Fruit fly (Drosophila melanogaster): ENCODE results near the gene CG4611.

CG4611 gene

DNA sequence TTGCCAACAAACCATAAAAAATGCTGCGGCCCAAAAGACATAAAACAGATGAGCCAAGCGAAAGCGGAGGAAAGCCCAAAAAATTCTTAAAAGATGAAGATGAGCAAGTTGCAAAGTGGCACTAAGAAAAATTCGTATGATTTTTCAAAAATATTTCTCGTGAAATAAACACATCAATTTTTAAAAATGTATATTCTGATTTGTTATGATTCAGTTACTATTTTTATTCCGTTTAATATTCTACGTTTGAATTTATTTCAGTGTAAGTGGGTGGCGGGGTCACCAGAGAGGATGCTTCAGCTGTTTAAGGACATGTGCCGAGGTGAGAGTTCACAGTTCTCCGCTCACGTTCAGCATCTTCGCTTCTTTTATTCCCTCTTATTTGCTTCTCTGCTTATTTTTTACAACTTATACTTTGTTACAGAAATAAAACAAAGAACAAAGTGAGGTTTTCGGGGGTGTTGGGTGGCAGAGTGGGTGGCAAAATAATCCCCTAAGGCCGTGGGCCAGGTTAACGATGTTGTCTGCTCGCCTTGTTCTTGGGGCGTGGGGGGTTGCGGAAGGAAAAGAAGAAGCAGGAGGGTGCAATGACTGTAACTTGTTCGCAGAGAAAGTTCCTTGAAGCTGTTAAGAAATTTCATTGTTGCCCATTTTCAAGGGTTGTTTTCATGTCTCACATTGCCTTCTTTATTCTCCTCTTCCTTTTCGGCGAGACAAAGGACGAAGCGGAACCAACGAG, 46.2 kb downstream of the CG4611 start:
- TF ChIP-seq HLH106 (tag; optimal IDR thresholded peaks at IDR 0.05) = peak; percentile 16
- peak; percentile 32 for TF ChIP-seq ey (GFP tag; optimal IDR thresholded peaks at IDR 0.05)
- peak; percentile 40 for TF ChIP-seq fru (GFP tag; optimal IDR thresholded peaks at IDR 0.05)
- peak; percentile 27 for TF ChIP-seq OdsH (GFP tag; optimal IDR thresholded peaks at IDR 0.05)
- TF ChIP-seq Hnf4 (GFP tag; optimal IDR thresholded peaks at IDR 0.05) = peak; percentile 7
- no peak for TF ChIP-seq Myc (optimal IDR thresholded peaks at IDR 0.05)
- TF ChIP-seq Jra (GFP tag; optimal IDR thresholded peaks at IDR 0.05) = no peak
- TF ChIP-seq Dif (GFP tag; optimal IDR thresholded peaks at IDR 0.05; ENCODE audit: partially characterized antibody) = no peak
- peak; percentile 16 for TF ChIP-seq rgr (GFP tag; optimal IDR thresholded peaks at IDR 0.05)
- TF ChIP-seq br (GFP tag; optimal IDR thresholded peaks at IDR 0.05) = peak; percentile 7
- peak in 1 of 2 experiments; percentile 39 for TF ChIP-seq foxo (GFP tag; optimal IDR thresholded peaks at IDR 0.05)
- TF ChIP-seq h (GFP tag; optimal IDR thresholded peaks at IDR 0.05) = peak; percentile 23

DNA sequence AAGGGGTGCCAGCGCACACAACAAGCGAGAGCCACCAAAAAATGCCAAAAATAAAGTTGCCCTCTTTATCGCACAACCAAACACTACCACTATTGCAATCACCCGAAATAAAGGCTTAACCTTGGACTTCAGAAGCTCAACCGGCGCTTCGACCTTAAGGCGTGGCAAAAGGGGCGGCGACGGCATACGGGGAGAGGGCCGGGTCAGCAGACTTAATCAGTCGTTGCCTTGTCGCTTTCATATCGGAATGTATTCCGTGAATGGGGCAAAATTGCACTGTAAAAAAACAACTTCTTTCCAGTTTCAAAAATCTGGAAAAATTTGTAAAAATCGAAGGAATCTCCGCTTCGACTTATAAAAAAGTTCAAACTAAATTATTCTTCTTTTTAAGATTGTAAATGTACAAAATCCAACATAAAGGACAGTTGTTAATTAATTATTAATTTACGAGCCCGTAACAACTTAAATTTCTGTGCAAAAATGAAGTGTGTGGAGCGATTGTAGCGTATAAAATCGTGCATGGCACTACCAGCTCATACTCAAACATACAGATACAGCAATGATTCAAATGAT, 46.9 kb downstream of the CG4611 start:
- TF ChIP-seq CrebA (GFP tag; optimal IDR thresholded peaks at IDR 0.05; ENCODE audit: borderline replicate concordance) (no peak), sage (GFP tag; optimal IDR thresholded peaks at IDR 0.05) (peak; percentile 9), h (GFP tag; optimal IDR thresholded peaks at IDR 0.05) (peak; percentile 67), Rel (GFP tag; optimal IDR thresholded peaks at IDR 0.05) (no peak), Rel (tag; optimal IDR thresholded peaks at IDR 0.05) (peak; percentile 3), GATAd (GFP tag; optimal IDR thresholded peaks at IDR 0.05) (peak; percentile 7), woc (GFP tag; optimal IDR thresholded peaks at IDR 0.05) (no peak), ey (GFP tag; optimal IDR thresholded peaks at IDR 0.05) (peak; percentile 49), br (GFP tag; optimal IDR thresholded peaks at IDR 0.05) (peak; percentile 53), CG32264 (GFP tag; optimal IDR thresholded peaks at IDR 0.05) (peak; percentile 34), Hnf4 (GFP tag; optimal IDR thresholded peaks at IDR 0.05) (peak; percentile 27), jim (GFP tag; optimal IDR thresholded peaks at IDR 0.05) (no peak), OdsH (GFP tag; optimal IDR thresholded peaks at IDR 0.05) (peak; percentile 43), HLH106 (tag; optimal IDR thresholded peaks at IDR 0.05) (peak; percentile 33), dmrt93B (GFP tag; optimal IDR thresholded peaks at IDR 0.05) (peak; percentile 27), fru (GFP tag; optimal IDR thresholded peaks at IDR 0.05) (peak; percentile 37), Sp1 (GFP tag; optimal IDR thresholded peaks at IDR 0.05) (peak; percentile 47), rgr (GFP tag; optimal IDR thresholded peaks at IDR 0.05) (peak; percentile 70), N (GFP tag; optimal IDR thresholded peaks at IDR 0.05) (no peak), Vsx2 (GFP tag; optimal IDR thresholded peaks at IDR 0.05; ENCODE audit: partially characterized antibody) (no peak), Dif (GFP tag; optimal IDR thresholded peaks at IDR 0.05; ENCODE audit: partially characterized antibody) (peak; percentile 17), foxo (GFP tag; optimal IDR thresholded peaks at IDR 0.05) (peak in 1 of 2 experiments; percentile 23)

DNA sequence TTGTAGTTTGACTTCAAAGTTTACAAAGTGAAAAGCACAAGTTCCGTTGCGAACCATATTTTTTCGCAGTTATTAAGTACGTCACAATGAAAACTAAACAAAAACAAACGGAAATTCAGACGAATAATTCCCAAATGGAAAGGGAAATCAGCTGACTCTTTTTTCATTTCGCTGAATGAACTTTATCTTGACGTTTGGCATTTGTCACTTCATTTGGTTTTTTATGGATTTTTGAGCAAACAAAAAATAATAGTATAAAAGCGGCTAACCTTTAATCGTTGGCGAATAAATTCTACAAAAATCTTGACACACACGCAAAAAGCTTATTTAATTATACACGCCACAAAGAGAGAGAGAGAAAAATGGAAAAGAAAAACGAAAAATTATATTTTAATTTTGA, 47.5 kb downstream of the CG4611 start:
- TF ChIP-seq dmrt93B (GFP tag; optimal IDR thresholded peaks at IDR 0.05) (no peak), tai (GFP tag; optimal IDR thresholded peaks at IDR 0.05) (no peak), CG9705 (GFP tag; optimal IDR thresholded peaks at IDR 0.05) (no peak), HLH106 (tag; optimal IDR thresholded peaks at IDR 0.05) (no peak), Abd-B (GFP tag; optimal IDR thresholded peaks at IDR 0.05) (no peak), brk (GFP tag; optimal IDR thresholded peaks at IDR 0.05) (no peak), GATAd (GFP tag; optimal IDR thresholded peaks at IDR 0.05) (no peak), jim (GFP tag; optimal IDR thresholded peaks at IDR 0.05) (no peak), Sp1 (GFP tag; optimal IDR thresholded peaks at IDR 0.05) (no peak), CrebA (GFP tag; optimal IDR thresholded peaks at IDR 0.05; ENCODE audit: borderline replicate concordance) (no peak), pan (optimal IDR thresholded peaks at IDR 0.05) (no peak), sv (GFP tag; optimal IDR thresholded peaks at IDR 0.05) (no peak), br (GFP tag; optimal IDR thresholded peaks at IDR 0.05) (no peak), N (GFP tag; optimal IDR thresholded peaks at IDR 0.05) (no peak), fru (GFP tag; optimal IDR thresholded peaks at IDR 0.05) (no peak), Dfd (GFP tag; optimal IDR thresholded peaks at IDR 0.05) (no peak)

DNA sequence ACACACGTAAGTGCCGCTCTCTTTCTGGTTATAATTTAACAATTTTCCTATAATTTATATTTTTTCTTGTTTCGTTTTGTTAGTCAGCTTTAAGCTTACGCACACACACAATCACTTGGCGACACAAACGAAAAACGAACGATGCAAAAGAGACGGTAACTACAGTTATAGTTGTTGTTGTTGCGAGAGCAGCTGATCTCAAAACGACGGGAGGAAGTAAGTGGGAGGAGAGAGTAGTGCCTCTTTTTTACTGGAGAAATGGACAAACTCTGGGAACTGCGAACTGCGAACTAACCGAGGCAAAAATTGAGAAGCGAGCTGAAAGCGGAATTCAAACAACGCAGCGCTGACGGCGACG, 48.3 kb downstream of the CG4611 start:
- TF ChIP-seq fru (GFP tag; optimal IDR thresholded peaks at IDR 0.05) = no peak
- no peak for TF ChIP-seq GATAd (GFP tag; optimal IDR thresholded peaks at IDR 0.05)
- peak; percentile 45 for TF ChIP-seq Hnf4 (GFP tag; optimal IDR thresholded peaks at IDR 0.05)
- no peak for TF ChIP-seq HLH106 (tag; optimal IDR thresholded peaks at IDR 0.05)
- no peak for TF ChIP-seq sv (GFP tag; optimal IDR thresholded peaks at IDR 0.05)
- TF ChIP-seq Dif (GFP tag; optimal IDR thresholded peaks at IDR 0.05; ENCODE audit: partially characterized antibody) = no peak
- no peak for TF ChIP-seq ey (GFP tag; optimal IDR thresholded peaks at IDR 0.05)
- no peak for TF ChIP-seq brk (GFP tag; optimal IDR thresholded peaks at IDR 0.05)
- peak; percentile 50 for TF ChIP-seq Hr83 (GFP tag; optimal IDR thresholded peaks at IDR 0.05; ENCODE audit: poor library complexity, severe bottlenecking)
- no peak for TF ChIP-seq tai (GFP tag; optimal IDR thresholded peaks at IDR 0.05)
- TF ChIP-seq pan (optimal IDR thresholded peaks at IDR 0.05) = no peak
- TF ChIP-seq OdsH (GFP tag; optimal IDR thresholded peaks at IDR 0.05) = no peak
- no peak for TF ChIP-seq foxo (GFP tag; optimal IDR thresholded peaks at IDR 0.05)
- no peak for TF ChIP-seq Jra (GFP tag; optimal IDR thresholded peaks at IDR 0.05)
- no peak for TF ChIP-seq h (GFP tag; optimal IDR thresholded peaks at IDR 0.05)
- TF ChIP-seq CrebA (GFP tag; optimal IDR thresholded peaks at IDR 0.05; ENCODE audit: borderline replicate concordance) = peak; percentile 49
- TF ChIP-seq jim (GFP tag; optimal IDR thresholded peaks at IDR 0.05) = no peak
- no peak for TF ChIP-seq rgr (GFP tag; optimal IDR thresholded peaks at IDR 0.05)
- no peak for TF ChIP-seq Hr78 (GFP tag; optimal IDR thresholded peaks at IDR 0.05)
- no peak for TF ChIP-seq Dfd (GFP tag; optimal IDR thresholded peaks at IDR 0.05)
- TF ChIP-seq Rel (GFP tag; optimal IDR thresholded peaks at IDR 0.05) = no peak
- peak; percentile 19 for TF ChIP-seq Rel (tag; optimal IDR thresholded peaks at IDR 0.05)
- TF ChIP-seq dsf (GFP tag; optimal IDR thresholded peaks at IDR 0.05; ENCODE audit: borderline replicate concordance) = no peak
- no peak for TF ChIP-seq br (GFP tag; optimal IDR thresholded peaks at IDR 0.05)
- peak in 1 of 2 experiments; percentile 48 for TF ChIP-seq dl (GFP tag; optimal IDR thresholded peaks at IDR 0.05; ENCODE audit: insufficient read depth in 1 of 2, partially characterized antibody in 2 of 2)
- TF ChIP-seq Mio (GFP tag; optimal IDR thresholded peaks at IDR 0.05) = no peak
- peak; percentile 41 for TF ChIP-seq sage (GFP tag; optimal IDR thresholded peaks at IDR 0.05)
- no peak for TF ChIP-seq CG9705 (GFP tag; optimal IDR thresholded peaks at IDR 0.05)

All from whole organism, wandering third instar larva.